Worm (Caenorhabditis elegans) whole organism, L1 larva: ENCODE results near the gene col-71.

Experiments used
- alr-1 ChIP-seq: fragments of 200-800 bp; sonication (Bioruptor generic); optimal IDR thresholded peaks from 2 replicates; lab custom pipeline; 2018; ENCODE audit warnings: borderline replicate concordance, mild to moderate bottlenecking, missing genetic modification characterization, missing compliant biosample characterization
- dpl-1 ChIP-seq, 3 experiments: fragments of 150-350 bp in 2 of 3; sonication (generic microtip) in 1 of 3; optimal IDR thresholded peaks; 2 replicates each; lab custom pipeline; 2014 to 2017; ENCODE audit warnings: missing biosample characterization in 3 of 3, missing genetic modification characterization in 3 of 3, missing genetic modification reagents in 3 of 3
- efl-1 ChIP-seq, 4 experiments: fragments of 150-350 bp; optimal IDR thresholded peaks in 3 of 4; peaks in 1 of 4; 1 replicate in 1 of 4; 2 replicates in 3 of 4; lab custom pipeline; 2014; ENCODE audit warnings: missing biosample characterization in 2 of 4, missing genetic modification characterization in 2 of 4, missing genetic modification reagents in 2 of 4
- elt-3 ChIP-seq, 6 experiments: fragments of 150-350 bp in 1 of 6; sonication (generic microtip); optimal IDR thresholded peaks; 2 replicates each; lab custom pipeline; 2017 to 2018; ENCODE audit warnings: missing biosample characterization in 6 of 6, missing genetic modification characterization in 6 of 6, inconsistent platforms in 1 of 6
- lin-13 ChIP-seq: fragments of 150-350 bp; optimal IDR thresholded peaks from 2 replicates; lab custom pipeline; 2014; ENCODE audit warnings: missing biosample characterization, missing genetic modification reagents, missing genetic modification characterization
- mep-1 ChIP-seq: fragments of 150-350 bp; optimal IDR thresholded peaks from 2 replicates; lab custom pipeline; 2014; ENCODE audit warnings: missing biosample characterization, missing genetic modification characterization
- nhr-11 ChIP-seq: fragments of 150-350 bp; optimal IDR thresholded peaks from 2 replicates; lab custom pipeline; 2014; ENCODE audit warnings: missing biosample characterization, missing genetic modification characterization
- nhr-237 ChIP-seq: fragments of 150-350 bp; optimal IDR thresholded peaks from 2 replicates; lab custom pipeline; 2014; ENCODE audit warnings: missing biosample characterization, missing genetic modification characterization
- nhr-85 ChIP-seq: sonication (generic microtip); peaks from one replicate; lab custom pipeline; 2016; ENCODE audit warnings: missing genetic modification characterization, inconsistent platforms, missing compliant biosample characterization
- rnt-1 ChIP-seq: sonication (generic microtip); optimal IDR thresholded peaks from 2 replicates; lab custom pipeline; 2016; ENCODE audit warnings: mild to moderate bottlenecking, missing genetic modification characterization, moderate library complexity, missing compliant biosample characterization
- snpc-4 ChIP-seq: fragments of 150-350 bp; optimal IDR thresholded peaks from 2 replicates; lab custom pipeline; 2014; ENCODE audit warnings: missing biosample characterization, missing genetic modification characterization
- tbx-2 ChIP-seq: sonication (generic microtip); optimal IDR thresholded peaks from 2 replicates; lab custom pipeline; 2016; ENCODE audit warnings: missing genetic modification characterization, missing compliant biosample characterization
- ztf-4 ChIP-seq: fragments of 150-350 bp; optimal IDR thresholded peaks from 2 replicates; lab custom pipeline; 2014; ENCODE audit warnings: missing biosample characterization, missing genetic modification characterization

- TF ChIP-seq lin-13 (GFP tag; lab: Kevin White, UChicago) (no peak), tbx-2 (tag; lab: Kevin White, UChicago) (no peak), nhr-11 (tag; lab: Kevin White, UChicago) (no peak), efl-1 (optimal IDR thresholded peaks at IDR 0.05; lab: Kevin White, UChicago) (no peak), efl-1 (GFP tag; optimal IDR thresholded peaks at IDR 0.05 in 1 of 2; lab: Kevin White, UChicago) (no peak), mep-1 (tag; lab: Kevin White, UChicago) (no peak), nhr-237 (tag; lab: Kevin White, UChicago) (no peak), elt-3 (tag; optimal IDR thresholded peaks at IDR 0.05; lab: Kevin White, UChicago) (no peak), alr-1 (no peak), dpl-1 (GFP tag; optimal IDR thresholded peaks at IDR 0.05; lab: Kevin White, UChicago) (no peak), ztf-4 (no peak), nhr-85 (tag; lab: Kevin White, UChicago) (no peak), rnt-1 (no peak), snpc-4 (tag; lab: Kevin White, UChicago) (no peak)
Measured at ce11 chrII:3502011-3502410, 359 bp downstream of the col-71 start.
